Worm (Caenorhabditis elegans) whole organism, young adult: ENCODE results near the gene nhr-268.

Experiments used
- tlf-1 ChIP-seq: fragments of 200-800 bp; sonication (Bioruptor generic); optimal IDR thresholded peaks from 2 replicates; lab custom pipeline; 2018; ENCODE audit warnings: mild to moderate bottlenecking, missing genetic modification characterization, missing compliant biosample characterization
- unc-62 ChIP-seq: fragments of 150-350 bp; optimal IDR thresholded peaks from 2 replicates; lab custom pipeline; 2014; ENCODE audit warnings: missing biosample characterization, missing genetic modification reagents, missing genetic modification characterization

ce11 chrV:15693682-15694081 is 3.6 kb downstream of the nhr-268 start, which contains the start of gene nhr-198:
- TF ChIP-seq unc-62 (GFP tag; lab: Kevin White, UChicago) (no peak), tlf-1 (GFP tag; lab: Kevin White, UChicago) (no peak)
